Worm (Caenorhabditis elegans) whole organism, L2 larva: ENCODE results near the gene cah-4.

Source experiments
- C34F6.9 ChIP-seq: fragments of 150-350 bp; optimal IDR thresholded peaks from 2 replicates; lab custom pipeline; 2014; ENCODE audit warnings: missing biosample characterization, missing genetic modification characterization
- F13H6.1 ChIP-seq: sonication (generic microtip); optimal IDR thresholded peaks from 2 replicates; lab custom pipeline; 2016; ENCODE audit warnings: missing genetic modification characterization, missing compliant biosample characterization
- ZK546.5 ChIP-seq: sonication (generic microtip); optimal IDR thresholded peaks from 2 replicates; lab custom pipeline; 2017; ENCODE audit warnings: missing biosample characterization, missing genetic modification characterization
- alr-1 ChIP-seq: fragments of 150-350 bp; optimal IDR thresholded peaks from 2 replicates; lab custom pipeline; 2014; ENCODE audit warnings: missing biosample characterization, missing genetic modification characterization
- ama-1 ChIP-seq: fragments of 150-350 bp; optimal IDR thresholded peaks from 2 replicates; lab custom pipeline; 2018; ENCODE audit warnings: inconsistent platforms
- ceh-16 ChIP-seq: fragments of 150-350 bp; optimal IDR thresholded peaks from 2 replicates; lab custom pipeline; 2014; ENCODE audit warnings: missing biosample characterization, missing genetic modification characterization
- crh-2 ChIP-seq: sonication (generic microtip); optimal IDR thresholded peaks from 2 replicates; lab custom pipeline; 2017; ENCODE audit warnings: missing biosample characterization, missing genetic modification characterization
- dmd-4 ChIP-seq: sonication (generic microtip); optimal IDR thresholded peaks from 2 replicates; lab custom pipeline; 2017; ENCODE audit warnings: missing biosample characterization, missing genetic modification characterization
- egl-27 ChIP-seq: sonication (generic microtip); optimal IDR thresholded peaks from 3 replicates; lab custom pipeline; 2017; ENCODE audit warnings: missing biosample characterization, missing genetic modification reagents, missing genetic modification characterization
- elt-1 ChIP-seq: fragments of 150-350 bp; optimal IDR thresholded peaks from 2 replicates; lab custom pipeline; 2014; ENCODE audit warnings: missing biosample characterization, missing genetic modification characterization
- gmeb-1 ChIP-seq: fragments of 150-350 bp; optimal IDR thresholded peaks from 2 replicates; lab custom pipeline; 2014; ENCODE audit warnings: missing biosample characterization, missing genetic modification characterization
- lin-11 ChIP-seq: fragments of 150-350 bp; sonication (generic microtip); optimal IDR thresholded peaks from 2 replicates; lab custom pipeline; 2014; ENCODE audit warnings: missing biosample characterization, missing genetic modification characterization, inconsistent platforms, mixed read lengths
- lin-13 ChIP-seq: fragments of 150-350 bp; optimal IDR thresholded peaks from 2 replicates; lab custom pipeline; 2014; ENCODE audit warnings: missing biosample characterization, missing genetic modification reagents, missing genetic modification characterization
- lin-39 ChIP-seq: fragments of 150-350 bp; optimal IDR thresholded peaks from 2 replicates; lab custom pipeline; 2014; ENCODE audit warnings: missing biosample characterization, missing genetic modification reagents, missing genetic modification characterization
- lsy-2 ChIP-seq, 2 experiments: fragments of 150-350 bp in 1 of 2; sonication (generic microtip) in 1 of 2; optimal IDR thresholded peaks; 2 replicates each; lab custom pipeline; 2014 to 2017; ENCODE audit warnings: missing biosample characterization in 2 of 2, missing genetic modification characterization in 2 of 2
- mab-5 ChIP-seq: fragments of 150-350 bp; optimal IDR thresholded peaks from 2 replicates; lab custom pipeline; 2014; ENCODE audit warnings: missing biosample characterization, missing genetic modification characterization
- mbf-1 ChIP-seq: sonication (generic microtip); optimal IDR thresholded peaks from 2 replicates; lab custom pipeline; 2017; ENCODE audit warnings: missing biosample characterization, missing genetic modification characterization
- mdl-1 ChIP-seq, 2 experiments: fragments of 150-350 bp in 1 of 2; sonication (generic microtip) in 1 of 2; optimal IDR thresholded peaks; 2 replicates each; lab custom pipeline; 2017; ENCODE audit warnings: missing biosample characterization in 2 of 2, missing genetic modification characterization in 2 of 2
- nhr-129 ChIP-seq: fragments of 150-350 bp; optimal IDR thresholded peaks from 2 replicates; lab custom pipeline; 2014; ENCODE audit warnings: missing biosample characterization, missing genetic modification characterization
- nhr-21 ChIP-seq: fragments of 150-350 bp; optimal IDR thresholded peaks from 2 replicates; lab custom pipeline; 2014; ENCODE audit warnings: missing biosample characterization, missing genetic modification characterization
- nhr-237 ChIP-seq: fragments of 150-350 bp; optimal IDR thresholded peaks from 2 replicates; lab custom pipeline; 2014; ENCODE audit warnings: missing biosample characterization, missing genetic modification characterization
- nhr-25 ChIP-seq: fragments of 150-350 bp; sonication (generic microtip); optimal IDR thresholded peaks from 3 replicates; lab custom pipeline; 2014; ENCODE audit warnings: missing biosample characterization, missing genetic modification characterization
- nhr-6 ChIP-seq: fragments of 150-350 bp; optimal IDR thresholded peaks from 2 replicates; lab custom pipeline; 2014; ENCODE audit warnings: missing biosample characterization, missing genetic modification characterization
- sem-4 ChIP-seq: fragments of 150-350 bp; optimal IDR thresholded peaks from 2 replicates; lab custom pipeline; 2014; ENCODE audit warnings: missing biosample characterization, missing genetic modification reagents, missing genetic modification characterization
- sma-9 ChIP-seq, 2 experiments: fragments of 150-350 bp in 1 of 2; sonication (generic microtip) in 1 of 2; optimal IDR thresholded peaks; 2 replicates each; lab custom pipeline; 2014 to 2016; ENCODE audit warnings: missing genetic modification characterization in 2 of 2, mild to moderate bottlenecking in 1 of 2, missing biosample characterization in 1 of 2, missing compliant biosample characterization in 1 of 2, missing genetic modification reagents in 1 of 2, moderate library complexity in 1 of 2
- unc-55 ChIP-seq: fragments of 150-350 bp; sonication (generic microtip); optimal IDR thresholded peaks from 3 replicates; lab custom pipeline; 2014; ENCODE audit warnings: missing biosample characterization, missing genetic modification reagents, missing genetic modification characterization
- unc-62 ChIP-seq: fragments of 150-350 bp; optimal IDR thresholded peaks from 2 replicates; lab custom pipeline; 2014; ENCODE audit warnings: missing biosample characterization, missing genetic modification reagents, missing genetic modification characterization
- zag-1 ChIP-seq: fragments of 150-350 bp; optimal IDR thresholded peaks from 2 replicates; lab custom pipeline; 2014; ENCODE audit warnings: missing biosample characterization, missing genetic modification characterization

cah-4 gene

ce11 chrX:13542236-13542635, at the start of gene cah-4:
Gene cah-4, plus strand, starts transcription at chrX:13542574.
- TF ChIP-seq ama-1 (lab: Kevin White, UChicago): peak; percentile 82
- no peak for TF ChIP-seq mdl-1 (tag; optimal IDR thresholded peaks at IDR 0.05; lab: Kevin White, UChicago)

ce11 chrX:13493762-13494161, 48.6 kb upstream of the cah-4 start:
- TF ChIP-seq lsy-2 (tag; optimal IDR thresholded peaks at IDR 0.05; lab: Kevin White, UChicago): peak in 1 of 2 experiments; percentile 25
- TF ChIP-seq lin-39: peak; percentile 30
- peak; percentile 26 for TF ChIP-seq mab-5 (tag; lab: Kevin White, UChicago)
- TF ChIP-seq C34F6.9: peak; percentile 17
- TF ChIP-seq crh-2 (tag; lab: Kevin White, UChicago): peak; percentile 37
- TF ChIP-seq ZK546.5 (tag; lab: Kevin White, UChicago): no peak
- TF ChIP-seq elt-1 (tag; lab: Kevin White, UChicago): no peak
- peak; percentile 74 for TF ChIP-seq unc-55 (GFP tag; lab: Kevin White, UChicago)
- TF ChIP-seq zag-1 (tag; lab: Kevin White, UChicago): peak; percentile 30
- TF ChIP-seq, all 48 proteins: peak for 7

ce11 chrX:13499098-13499497, 43.3 kb upstream of the cah-4 start:
- TF ChIP-seq nhr-6 (tag; lab: Kevin White, UChicago) (no peak), unc-62 (GFP tag; lab: Kevin White, UChicago) (no peak), nhr-237 (tag; lab: Kevin White, UChicago) (no peak), mab-5 (tag; lab: Kevin White, UChicago) (no peak), sem-4 (tag; lab: Kevin White, UChicago) (peak; percentile 2), nhr-129 (tag; lab: Kevin White, UChicago) (no peak)

- peak in 1 of 2 experiments; percentile 6 for TF ChIP-seq lsy-2 (tag; optimal IDR thresholded peaks at IDR 0.05; lab: Kevin White, UChicago)
- TF ChIP-seq lin-11 (tag; lab: Kevin White, UChicago): no peak
- peak; percentile 35 for TF ChIP-seq crh-2 (tag; lab: Kevin White, UChicago)
These were observed 42.5 kb upstream of the cah-4 start for ce11 chrX:13499923-13500322.

ce11 chrX:13500568-13500967, 41.8 kb upstream of the cah-4 start, which contains the start of gene sad-1:
Gene sad-1, minus strand, starts transcription at chrX:13500668.
- TF ChIP-seq F13H6.1 (tag; lab: Kevin White, UChicago): no peak
- peak; percentile 26 for TF ChIP-seq C34F6.9

ce11 chrX:13502282-13502681, 40.1 kb upstream of the cah-4 start:
- TF ChIP-seq egl-27 (tag; lab: Kevin White, UChicago): peak; percentile 21
- TF ChIP-seq C34F6.9: peak; percentile 78
- TF ChIP-seq lsy-2 (tag; optimal IDR thresholded peaks at IDR 0.05; lab: Kevin White, UChicago): peak in 1 of 2 experiments; percentile 46
- no peak for TF ChIP-seq elt-1 (tag; lab: Kevin White, UChicago)
- TF ChIP-seq mbf-1 (tag; lab: Kevin White, UChicago): no peak
- no peak for TF ChIP-seq dmd-4 (tag; lab: Kevin White, UChicago)
- TF ChIP-seq mab-5 (tag; lab: Kevin White, UChicago): peak; percentile 4
- TF ChIP-seq F13H6.1 (tag; lab: Kevin White, UChicago): peak; percentile 45
- TF ChIP-seq ceh-16 (tag; lab: Kevin White, UChicago): no peak
- peak; percentile 15 for TF ChIP-seq crh-2 (tag; lab: Kevin White, UChicago)
- peak; percentile 53 for TF ChIP-seq nhr-129 (tag; lab: Kevin White, UChicago)
- no peak for TF ChIP-seq gmeb-1 (tag; lab: Kevin White, UChicago)
- TF ChIP-seq sma-9 (GFP tag; optimal IDR thresholded peaks at IDR 0.05; lab: Kevin White, UChicago): peak; percentile 49
- TF ChIP-seq sma-9 (tag; optimal IDR thresholded peaks at IDR 0.05; lab: Kevin White, UChicago): no peak
- TF ChIP-seq unc-55 (GFP tag; lab: Kevin White, UChicago): peak; percentile 70
- TF ChIP-seq lin-13 (GFP tag; lab: Kevin White, UChicago): peak; percentile 39
- peak; percentile 6 to 35 for TF ChIP-seq mdl-1 (tag; optimal IDR thresholded peaks at IDR 0.05; lab: Kevin White, UChicago)
- TF ChIP-seq lin-11 (tag; lab: Kevin White, UChicago): peak; percentile 49
- no peak for TF ChIP-seq alr-1 (tag; lab: Kevin White, UChicago)
- peak; percentile 76 for TF ChIP-seq sem-4 (tag; lab: Kevin White, UChicago)
- no peak for TF ChIP-seq nhr-237 (tag; lab: Kevin White, UChicago)
- no peak for TF ChIP-seq nhr-21 (tag; lab: Kevin White, UChicago)
- no peak for TF ChIP-seq nhr-25 (tag; lab: Kevin White, UChicago)
- TF ChIP-seq zag-1 (tag; lab: Kevin White, UChicago): peak; percentile 71
